Fruit fly (Drosophila melanogaster) whole organism, adult: ENCODE data around the gene CG32262.

ENCODE experiments used
- CG1620 ChIP-seq: fragments of 200-800 bp; sonication (Bioruptor generic); optimal IDR thresholded peaks from 2 replicates; lab custom pipeline; 2016; ENCODE audit warnings: missing biosample characterization, missing genetic modification characterization
- CG7045 ChIP-seq: fragments of 200-800 bp; sonication (Bioruptor generic); optimal IDR thresholded peaks from 2 replicates; lab custom pipeline; 2017; ENCODE audit warnings: missing biosample characterization, mild to moderate bottlenecking, missing genetic modification characterization
- CG7101 ChIP-seq: fragments of 200-800 bp; sonication (Bioruptor generic); optimal IDR thresholded peaks from 2 replicates; lab custom pipeline; 2018; ENCODE audit warnings: missing biosample characterization, mild to moderate bottlenecking, missing genetic modification characterization, moderate library complexity
- Clk ChIP-seq: fragments of 200-800 bp; sonication (Bioruptor generic); optimal IDR thresholded peaks from 2 replicates; lab custom pipeline; 2017; ENCODE audit warnings: missing biosample characterization, missing genetic modification characterization
- bab1 ChIP-seq: fragments of 200-800 bp; sonication (Bioruptor generic); optimal IDR thresholded peaks from 3 replicates; lab custom pipeline; 2019; ENCODE audit warnings: missing biosample characterization, mild to moderate bottlenecking, missing genetic modification characterization, moderate library complexity
- kay ChIP-seq: fragments of 200-800 bp; sonication (Bioruptor generic); peaks from one replicate; lab custom pipeline; 2016; ENCODE audit warnings: missing biosample characterization, missing genetic modification characterization, borderline replicate concordance
- ovo ChIP-seq: fragments of 200-800 bp; sonication (Bioruptor generic); optimal IDR thresholded peaks from 2 replicates; lab custom pipeline; 2016; ENCODE audit warnings: missing biosample characterization, missing genetic modification characterization
- pad ChIP-seq: fragments of 200-800 bp; sonication (Bioruptor generic); optimal IDR thresholded peaks from 3 replicates; lab custom pipeline; 2017; ENCODE audit warnings: missing biosample characterization, missing genetic modification characterization, mild to moderate bottlenecking, moderate library complexity, missing genetic modification reagents
- tj ChIP-seq: fragments of 200-800 bp; sonication (Bioruptor generic); optimal IDR thresholded peaks from 3 replicates; lab custom pipeline; 2017; ENCODE audit warnings: missing biosample characterization, mild to moderate bottlenecking, missing genetic modification characterization, moderate library complexity
- toe ChIP-seq: fragments of 200-800 bp; sonication (Bioruptor generic); optimal IDR thresholded peaks from 2 replicates; lab custom pipeline; 2016; ENCODE audit warnings: missing biosample characterization, missing genetic modification characterization

- TF ChIP-seq toe (no peak), bab1 (GFP tag; lab: Kevin White, UChicago) (peak; percentile 33), ovo (GFP tag; lab: Kevin White, UChicago) (no peak), Clk (GFP tag; lab: Kevin White, UChicago) (no peak), CG1620 (no peak), pad (GFP tag; lab: Kevin White, UChicago) (peak; percentile 4), kay (GFP tag; lab: Kevin White, UChicago) (no peak), tj (GFP tag; lab: Kevin White, UChicago) (peak; percentile 1), CG7101 (tag; lab: Kevin White, UChicago) (peak; percentile 1), CG7045 (GFP tag; lab: Kevin White, UChicago) (no peak)
These were observed 1.1 kb upstream of the CG32262 start, which contains the start of the genes CG32263 and PIG-B for dm6 chr3L:3811089-3811488.
